Worm (Caenorhabditis elegans): Measurements from ENCODE around the gene ugt-23.

- no peak for TF ChIP-seq nhr-76 (tag; optimal IDR thresholded peaks at IDR 0.05)
- TF ChIP-seq tlp-1 (tag; optimal IDR thresholded peaks at IDR 0.05) = no peak
- TF ChIP-seq pag-3 (tag; optimal IDR thresholded peaks at IDR 0.05; ENCODE audit: borderline replicate concordance, insufficient read depth) = no peak
- no peak for TF ChIP-seq ceh-90 (tag; optimal IDR thresholded peaks at IDR 0.05)
- TF ChIP-seq snpc-4 (tag; optimal IDR thresholded peaks at IDR 0.05) = no peak
- TF ChIP-seq unc-62 (GFP tag; optimal IDR thresholded peaks at IDR 0.05) = no peak
- no peak for TF ChIP-seq dpl-1 (GFP tag; optimal IDR thresholded peaks at IDR 0.05)
- no peak for TF ChIP-seq pqm-1 (tag; optimal IDR thresholded peaks at IDR 0.05)
- TF ChIP-seq lin-35 (GFP tag; optimal IDR thresholded peaks at IDR 0.05) = no peak
- no peak for TF ChIP-seq aha-1 (tag; optimal IDR thresholded peaks at IDR 0.05)
- no peak for TF ChIP-seq ama-1 (optimal IDR thresholded peaks at IDR 0.05)
These were observed 13.1 kb upstream of the ugt-23 start for ce11 chrX:9938091-9938490.

Data from whole organism, L1 larva.